Fruit fly (Drosophila melanogaster): Measurements from ENCODE around the gene CG2604.

CG2604 gene

DNA sequence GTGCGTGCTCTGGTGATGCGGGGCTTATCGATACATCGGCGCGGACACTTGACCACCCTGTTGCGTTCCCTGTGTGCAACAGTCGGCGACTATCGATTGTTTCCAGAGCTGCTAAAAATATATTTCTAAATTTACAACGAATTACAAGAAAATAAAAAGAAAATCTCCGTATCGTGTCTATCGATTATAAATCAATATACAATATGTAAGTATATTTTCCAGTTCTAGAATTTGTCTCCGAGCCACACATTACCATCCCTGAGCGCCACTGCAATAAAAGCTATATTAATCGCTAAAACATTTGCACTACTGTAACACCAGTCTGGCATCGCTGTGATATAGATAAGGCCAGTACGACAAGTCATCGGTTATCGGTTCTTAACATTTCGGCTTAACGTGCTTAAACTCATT is 9.0 kb upstream of the CG2604 start, which contains the start of the genes Kat60 and Mms19 (continued):
- peak; percentile 31 for TF ChIP-seq tio (GFP tag; optimal IDR thresholded peaks at IDR 0.05)
- TF ChIP-seq HHEX (GFP tag; optimal IDR thresholded peaks at IDR 0.05): peak; percentile 44
- TF ChIP-seq dati (GFP tag; IDR thresholded peaks at IDR 0.05): no peak
- peak; percentile 43 for TF ChIP-seq Bdp1 (GFP tag; optimal IDR thresholded peaks at IDR 0.05)
- TF ChIP-seq oc (tag; optimal IDR thresholded peaks at IDR 0.05): peak; percentile 26
- TF ChIP-seq Side (GFP tag; optimal IDR thresholded peaks at IDR 0.05): peak; percentile 28
- peak; percentile 6 for TF ChIP-seq CG12744 (GFP tag; optimal IDR thresholded peaks at IDR 0.05)
- peak; percentile 82 for TF ChIP-seq nerfin-2 (GFP tag; IDR thresholded peaks at IDR 0.05; ENCODE audit: partially characterized antibody)
- peak; percentile 62 for TF ChIP-seq Hr3 (GFP tag; optimal IDR thresholded peaks at IDR 0.05)
- TF ChIP-seq HLH4C (GFP tag; IDR thresholded peaks at IDR 0.05; ENCODE audit: partially characterized antibody): peak; percentile 93
- TF ChIP-seq CG17829 (tag; optimal IDR thresholded peaks at IDR 0.05): peak; percentile 66
- TF ChIP-seq phol (tag; optimal IDR thresholded peaks at IDR 0.05): peak; percentile 80
- peak; percentile 92 for TF ChIP-seq Med (GFP tag)
- peak; percentile 90 for TF ChIP-seq hbn (GFP tag; IDR thresholded peaks at IDR 0.05; ENCODE audit: partially characterized antibody)
- TF ChIP-seq Optix (GFP tag; IDR thresholded peaks at IDR 0.05): peak; percentile 39; the same call in 2 of the 3 replicates
- TF ChIP-seq danr (GFP tag; IDR thresholded peaks at IDR 0.05): peak; percentile 55; the same call in 1 of the 2 replicates
- TF ChIP-seq CG17359 (tag; optimal IDR thresholded peaks at IDR 0.05): peak; percentile 25
- TF ChIP-seq Fer1 (GFP tag; optimal IDR thresholded peaks at IDR 0.05): peak; percentile 49
- peak; percentile 50 for TF ChIP-seq CG10543 (GFP tag; optimal IDR thresholded peaks at IDR 0.05)
- no peak for TF ChIP-seq CG15073 (GFP tag; optimal IDR thresholded peaks at IDR 0.05)
- TF ChIP-seq dm (GFP tag; optimal IDR thresholded peaks at IDR 0.05): peak; percentile 59
- peak; percentile 34 to 69 for TF ChIP-seq chif (GFP tag; optimal IDR thresholded peaks at IDR 0.05)
- no peak for TF ChIP-seq CG2199 (GFP tag; IDR thresholded peaks at IDR 0.05)
- TF ChIP-seq pzg (GFP tag; optimal IDR thresholded peaks at IDR 0.05): peak; percentile 88
- peak; percentile 66; the same call in 1 of the 3 replicates for TF ChIP-seq ase (GFP tag; IDR thresholded peaks at IDR 0.05)
- peak in 1 of 2 experiments; percentile 50 for TF ChIP-seq crp (GFP tag; optimal IDR thresholded peaks at IDR 0.05)
- TF ChIP-seq CG33213 (GFP tag; optimal IDR thresholded peaks at IDR 0.05): peak; percentile 56
- peak; percentile 70 for TF ChIP-seq esg (GFP tag; conservative IDR thresholded peaks at IDR 0.05)
- TF ChIP-seq zen2 (GFP tag; IDR thresholded peaks at IDR 0.05; ENCODE audit: partially characterized antibody): peak; percentile 75; the same call in 1 of the 3 replicates
- no peak for TF ChIP-seq yki (optimal IDR thresholded peaks at IDR 0.05)
- TF ChIP-seq Jarid2 (GFP tag; optimal IDR thresholded peaks at IDR 0.05): peak; percentile 30
- TF ChIP-seq CG11723 (GFP tag; optimal IDR thresholded peaks at IDR 0.05): peak; percentile 34
- TF ChIP-seq CG32532 (GFP tag; IDR thresholded peaks at IDR 0.05): peak; percentile 71
- TF ChIP-seq Xrp1 (GFP tag; IDR thresholded peaks at IDR 0.05): peak; percentile 57; the same call in 1 of the 2 replicates
- peak; percentile 43 for TF ChIP-seq en (GFP tag; optimal IDR thresholded peaks at IDR 0.05)
- peak; percentile 51 for TF ChIP-seq Atf-2 (GFP tag; optimal IDR thresholded peaks at IDR 0.05)
- TF ChIP-seq sob (GFP tag; IDR thresholded peaks at IDR 0.05): peak; percentile 81
- TF ChIP-seq zen (tag; optimal IDR thresholded peaks at IDR 0.05): peak; percentile 48
- TF ChIP-seq CG10565 (GFP tag; optimal IDR thresholded peaks at IDR 0.05): no peak
- no peak for TF ChIP-seq CG31441 (GFP tag; IDR thresholded peaks at IDR 0.05)
- peak; percentile 86 for TF ChIP-seq Opbp (GFP tag; IDR thresholded peaks at IDR 0.05; ENCODE audit: partially characterized antibody)
- peak; percentile 76 for TF ChIP-seq dpn (GFP tag; optimal IDR thresholded peaks at IDR 0.05)
- TF ChIP-seq CG12942 (GFP tag; optimal IDR thresholded peaks at IDR 0.05): peak; percentile 68
- peak; percentile 57 for TF ChIP-seq CG9609 (GFP tag; optimal IDR thresholded peaks at IDR 0.05)
- TF ChIP-seq CG14014 (GFP tag; IDR thresholded peaks at IDR 0.05): peak; percentile 39
- TF ChIP-seq tx (GFP tag; optimal IDR thresholded peaks at IDR 0.05): peak; percentile 60
- TF ChIP-seq scrt (GFP tag; optimal IDR thresholded peaks at IDR 0.05): peak; percentile 95
- TF ChIP-seq Vsx1 (GFP tag; optimal IDR thresholded peaks at IDR 0.05): no peak
- peak; percentile 19 for TF ChIP-seq fu2 (GFP tag; optimal IDR thresholded peaks at IDR 0.05)
- peak; percentile 43 for TF ChIP-seq Dad (GFP tag; optimal IDR thresholded peaks at IDR 0.05)
